Fruit fly (Drosophila melanogaster): ENCODE results near the gene CG15478.

The CG15478 gene

DNA sequence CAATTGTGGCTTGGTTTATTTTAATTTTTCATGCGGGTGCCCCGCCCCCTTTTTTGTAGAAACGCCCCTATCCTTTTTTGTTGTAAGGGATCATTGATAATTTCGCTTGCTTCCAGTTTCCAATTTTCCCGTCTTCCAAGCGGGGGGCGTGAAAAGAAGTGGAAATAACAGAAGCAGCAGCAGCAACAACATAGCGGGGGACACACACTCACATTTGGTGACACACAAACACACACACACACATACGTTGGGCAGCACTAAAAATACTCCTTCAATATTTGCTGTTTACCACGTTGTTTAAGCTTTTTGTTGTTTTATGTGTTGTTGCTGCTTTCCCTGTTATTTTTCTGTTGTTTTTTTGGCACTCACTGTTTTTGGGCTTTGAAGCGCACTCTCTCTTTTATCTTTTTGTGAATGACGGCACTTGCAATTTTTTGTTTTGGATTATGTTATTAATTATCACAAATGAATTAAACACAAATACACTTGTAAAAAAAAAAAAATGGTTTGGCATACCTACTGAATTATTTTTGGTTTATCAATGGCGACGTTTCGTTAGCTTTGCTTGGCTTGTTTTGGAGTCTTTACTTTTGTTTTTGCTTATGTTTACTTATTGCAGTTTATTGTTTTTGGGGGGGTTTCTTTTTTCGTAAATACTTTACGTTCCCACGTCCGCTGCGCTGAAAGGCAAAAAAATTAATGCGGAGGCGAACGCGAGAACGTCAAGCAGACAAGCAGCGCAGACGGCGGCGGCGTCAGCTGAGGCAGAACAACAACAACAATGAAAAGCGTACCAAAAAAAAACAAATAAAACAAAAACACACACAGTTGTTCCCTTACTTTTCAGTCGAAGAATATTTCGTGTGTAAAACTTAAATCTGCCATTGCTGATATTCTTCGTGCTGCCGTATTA lies 13.2 kb downstream of the CG15478 start (continued):
- TF ChIP-seq CG3163 (GFP tag; optimal IDR thresholded peaks at IDR 0.05) (peak; percentile 45), Med (GFP tag) (peak; percentile 74), Rfx (GFP tag; IDR thresholded peaks at IDR 0.05) (peak; percentile 22; the same call in 1 of the 2 replicates)

DNA sequence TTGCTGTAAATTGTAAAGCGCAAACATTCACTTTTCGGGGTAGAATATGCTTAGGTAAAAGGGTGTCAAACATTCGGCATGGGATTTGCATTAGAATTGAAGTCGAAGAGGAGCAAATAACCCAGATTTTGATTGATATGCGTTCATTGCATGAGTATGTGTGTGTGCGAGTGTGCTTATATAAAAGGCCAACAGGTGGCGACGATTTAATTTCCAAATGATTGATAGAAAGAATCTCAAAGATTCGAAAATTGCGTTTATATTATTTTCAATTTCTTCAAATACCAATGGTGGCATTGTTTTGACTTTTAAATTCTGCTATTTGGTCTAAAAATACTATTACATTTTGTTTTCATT lies 13.9 kb downstream of the CG15478 start:
- TF ChIP-seq Spps (tag; optimal IDR thresholded peaks at IDR 0.05) (no peak), Abd-B (GFP tag; optimal IDR thresholded peaks at IDR 0.05) (no peak), CG30431 (GFP tag; optimal IDR thresholded peaks at IDR 0.05) (peak; percentile 11), CG43689 (GFP tag; IDR thresholded peaks at IDR 0.05) (no peak), Awh (GFP tag; IDR thresholded peaks at IDR 0.05) (no peak), CG11695 (GFP tag; IDR thresholded peaks at IDR 0.05) (0 out of 3 replicates have a peak, but pooled peaks have one; percentile 0), CG16813 (GFP tag; IDR thresholded peaks at IDR 0.05; ENCODE audit: partially characterized antibody) (no peak), Atf6 (GFP tag; IDR thresholded peaks at IDR 0.05) (peak; percentile 4; the same call in 1 of the 2 replicates), Pdp1 (GFP tag; optimal IDR thresholded peaks at IDR 0.05) (peak in 1 of 2 experiments; percentile 63), fd96Cb (tag; optimal IDR thresholded peaks at IDR 0.05) (peak; percentile 41), vfl (GFP tag; optimal IDR thresholded peaks at IDR 0.05) (peak; percentile 6), CG13424 (tag; optimal IDR thresholded peaks at IDR 0.05) (no peak), Deaf1 (tag; optimal IDR thresholded peaks at IDR 0.05) (no peak), chm (GFP tag; IDR thresholded peaks at IDR 0.05) (no peak), sens (GFP tag) (peak; percentile 69), CrebB (tag; optimal IDR thresholded peaks at IDR 0.05) (no peak), CG7357 (GFP tag; IDR thresholded peaks at IDR 0.05) (0 out of 3 replicates have a peak, but pooled peaks have one; percentile 3), BtbVII (GFP tag; optimal IDR thresholded peaks at IDR 0.05) (no peak), CG8944 (GFP tag; optimal IDR thresholded peaks at IDR 0.05) (no peak), toy (GFP tag; IDR thresholded peaks at IDR 0.05) (no peak), eve (GFP tag; optimal IDR thresholded peaks at IDR 0.05) (peak in 1 of 2 experiments; percentile 39), Hr51 (GFP tag; optimal IDR thresholded peaks at IDR 0.05) (no peak)

DNA sequence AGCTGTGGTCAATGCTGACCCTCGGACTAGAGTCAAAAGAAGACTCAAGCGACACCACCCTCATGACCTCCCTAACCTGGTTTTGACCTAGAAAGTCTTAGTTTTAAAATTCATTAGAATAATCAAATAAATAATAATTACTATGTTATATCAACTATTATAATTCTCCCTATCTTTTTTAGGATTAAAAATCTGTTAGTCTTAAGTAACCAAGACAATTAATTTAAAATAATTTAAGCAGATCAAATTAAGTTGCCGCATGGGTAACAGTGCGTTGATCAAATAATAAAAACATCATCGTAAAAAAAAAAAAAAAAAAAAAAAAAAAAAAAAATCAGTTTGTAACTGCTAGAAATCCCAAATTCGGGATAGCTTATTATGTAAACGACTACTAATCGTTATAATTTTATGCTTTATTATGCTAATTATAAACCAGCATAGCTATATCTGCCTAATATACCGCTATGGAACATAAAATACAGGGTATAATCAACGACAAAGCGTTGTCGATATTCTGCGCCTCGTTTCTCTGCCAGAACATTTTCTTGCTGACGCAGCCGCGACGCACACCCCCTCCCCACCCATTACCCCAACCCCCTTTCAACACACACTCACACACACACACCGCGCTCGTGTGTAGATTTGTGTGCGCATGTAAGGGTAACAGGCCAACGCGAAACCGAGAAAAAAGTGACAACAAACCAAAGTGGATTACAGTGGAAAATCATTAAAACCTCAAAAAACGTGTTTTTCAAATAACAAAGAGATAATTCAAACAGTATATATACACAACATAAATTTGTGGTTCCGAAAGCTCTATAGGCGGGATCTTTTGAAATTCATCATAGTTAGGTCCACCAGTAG lies 14.5 kb downstream of the CG15478 start:
- TF ChIP-seq CG12299 (tag; optimal IDR thresholded peaks at IDR 0.05): peak; percentile 67
- TF ChIP-seq ken (GFP tag; IDR thresholded peaks at IDR 0.05): peak; percentile 85
- TF ChIP-seq CG10959 (GFP tag; IDR thresholded peaks at IDR 0.05): peak; percentile 33
- TF ChIP-seq CG8290 (GFP tag; optimal IDR thresholded peaks at IDR 0.05): peak; percentile 47
- TF ChIP-seq CG8290 (tag; optimal IDR thresholded peaks at IDR 0.05): peak in 1 of 2 experiments; percentile 78
- TF ChIP-seq Hmx (GFP tag; optimal IDR thresholded peaks at IDR 0.05): peak; percentile 91
- TF ChIP-seq repo (GFP tag; optimal IDR thresholded peaks at IDR 0.05): peak; percentile 32
- peak; percentile 79 for TF ChIP-seq CG9932 (GFP tag; IDR thresholded peaks at IDR 0.05)
- TF ChIP-seq ATbp (GFP tag; optimal IDR thresholded peaks at IDR 0.05): peak; percentile 18
- peak; percentile 75 for TF ChIP-seq CG11456 (GFP tag; IDR thresholded peaks at IDR 0.05)
- peak; percentile 66 for TF ChIP-seq nerfin-1 (tag; optimal IDR thresholded peaks at IDR 0.05)
- TF ChIP-seq CG4360 (GFP tag; IDR thresholded peaks at IDR 0.05): peak; percentile 39; the same call in 1 of the 2 replicates
- peak; percentile 59 for TF ChIP-seq onecut (GFP tag; IDR thresholded peaks at IDR 0.05)
- peak; percentile 96 for TF ChIP-seq corto (GFP tag; optimal IDR thresholded peaks at IDR 0.05)
- peak; percentile 64 for TF ChIP-seq CG10147 (GFP tag; optimal IDR thresholded peaks at IDR 0.05)
- TF ChIP-seq CG7372 (GFP tag; IDR thresholded peaks at IDR 0.05): peak; percentile 50
- TF ChIP-seq zfh1 (GFP tag; IDR thresholded peaks at IDR 0.05): peak; percentile 79
- TF ChIP-seq CG4820 (GFP tag; optimal IDR thresholded peaks at IDR 0.05): peak; percentile 1
- TF ChIP-seq CG15011 (GFP tag; optimal IDR thresholded peaks at IDR 0.05): peak; percentile 66
- TF ChIP-seq CG15696 (tag; optimal IDR thresholded peaks at IDR 0.05): peak; percentile 51
- peak; percentile 30; the same call in 1 of the 2 replicates for TF ChIP-seq dati (GFP tag; IDR thresholded peaks at IDR 0.05)

Data from whole organism, embryonic.